Fruit fly (Drosophila melanogaster): ENCODE results near the gene CG15641.

Gene CG15641

dm6 chrX:15496651-15497409 is 29.1 kb downstream of the CG15641 start:
- no peak for TF ChIP-seq CG14655 (GFP tag; optimal IDR thresholded peaks at IDR 0.05)
- no peak for TF ChIP-seq EcR (GFP tag; optimal IDR thresholded peaks at IDR 0.05)
- no peak for TF ChIP-seq CG8159 (tag; optimal IDR thresholded peaks at IDR 0.05)
- TF ChIP-seq gl (tag; optimal IDR thresholded peaks at IDR 0.05), result no peak
- no peak for TF ChIP-seq Pif1B (GFP tag; optimal IDR thresholded peaks at IDR 0.05)
- TF ChIP-seq CG15710 (tag; optimal IDR thresholded peaks at IDR 0.05), result no peak

- TF ChIP-seq Snoo (tag; optimal IDR thresholded peaks at IDR 0.05) (no peak), D1 (tag; optimal IDR thresholded peaks at IDR 0.05) (no peak), CG14655 (GFP tag; optimal IDR thresholded peaks at IDR 0.05) (no peak), CG13204 (GFP tag; optimal IDR thresholded peaks at IDR 0.05) (peak; percentile 41), CG12605 (GFP tag; IDR thresholded peaks at IDR 0.05) (0 out of 2 replicates have a peak, but pooled peaks have one; percentile 7), EcR (GFP tag; optimal IDR thresholded peaks at IDR 0.05) (no peak)
Observed at dm6 chrX:15497440-15498271, 30.0 kb downstream of the CG15641 start.

- TF ChIP-seq CG12605 (GFP tag; IDR thresholded peaks at IDR 0.05) (no peak), CG15710 (tag; optimal IDR thresholded peaks at IDR 0.05) (peak; percentile 13), CG14655 (GFP tag; optimal IDR thresholded peaks at IDR 0.05) (no peak), Ets98B (GFP tag; IDR thresholded peaks at IDR 0.05) (peak; percentile 48; the same call in 1 of the 2 replicates), Pif1B (GFP tag; optimal IDR thresholded peaks at IDR 0.05) (peak; percentile 13), CG8301 (tag; optimal IDR thresholded peaks at IDR 0.05) (no peak), CG10348 (GFP tag; IDR thresholded peaks at IDR 0.05) (no peak), CG34367 (tag; optimal IDR thresholded peaks at IDR 0.05) (peak; percentile 3), CG8159 (tag; optimal IDR thresholded peaks at IDR 0.05) (peak; percentile 25), CG9948 (tag; optimal IDR thresholded peaks at IDR 0.05) (no peak), Pif1A (GFP tag; optimal IDR thresholded peaks at IDR 0.05) (peak; percentile 51), CG4496 (GFP tag; IDR thresholded peaks at IDR 0.05) (peak; percentile 87), CG13204 (GFP tag; optimal IDR thresholded peaks at IDR 0.05) (peak; percentile 52), Snoo (tag; optimal IDR thresholded peaks at IDR 0.05) (peak; percentile 13), gl (tag; optimal IDR thresholded peaks at IDR 0.05) (no peak), rn (GFP tag; IDR thresholded peaks at IDR 0.05) (no peak), EcR (GFP tag; optimal IDR thresholded peaks at IDR 0.05) (no peak), CG17806 (tag; optimal IDR thresholded peaks at IDR 0.05) (no peak), D1 (tag; optimal IDR thresholded peaks at IDR 0.05) (no peak), fd96Ca (GFP tag; IDR thresholded peaks at IDR 0.05) (0 out of 3 replicates have a peak, but pooled peaks have one; percentile 12), CG32121 (GFP tag; IDR thresholded peaks at IDR 0.05) (no peak)
Observed at dm6 chrX:15498791-15499190, 31.1 kb downstream of the CG15641 start.

- TF ChIP-seq CG32121 (GFP tag; IDR thresholded peaks at IDR 0.05), result no peak
- no peak for TF ChIP-seq CG4496 (GFP tag; IDR thresholded peaks at IDR 0.05)
- no peak for TF ChIP-seq CG13204 (GFP tag; optimal IDR thresholded peaks at IDR 0.05)
- TF ChIP-seq D1 (tag; optimal IDR thresholded peaks at IDR 0.05), result no peak
- TF ChIP-seq CG34367 (tag; optimal IDR thresholded peaks at IDR 0.05), result no peak
- no peak for TF ChIP-seq CG8301 (tag; optimal IDR thresholded peaks at IDR 0.05)
- TF ChIP-seq rn (GFP tag; IDR thresholded peaks at IDR 0.05), result no peak
- no peak for TF ChIP-seq EcR (GFP tag; optimal IDR thresholded peaks at IDR 0.05)
- no peak for TF ChIP-seq CG14655 (GFP tag; optimal IDR thresholded peaks at IDR 0.05)
- TF ChIP-seq CG17806 (tag; optimal IDR thresholded peaks at IDR 0.05), result no peak
- TF ChIP-seq fd96Ca (GFP tag; IDR thresholded peaks at IDR 0.05), result no peak
- TF ChIP-seq CG15710 (tag; optimal IDR thresholded peaks at IDR 0.05), result no peak
Observed at dm6 chrX:15499996-15500904, 32.6 kb downstream of the CG15641 start.

dm6 chrX:15501706-15502267 is 34.1 kb downstream of the CG15641 start:
- TF ChIP-seq rn (GFP tag; IDR thresholded peaks at IDR 0.05) (no peak), fd96Ca (GFP tag; IDR thresholded peaks at IDR 0.05) (no peak), CG12605 (GFP tag; IDR thresholded peaks at IDR 0.05) (no peak), CG4496 (GFP tag; IDR thresholded peaks at IDR 0.05) (no peak), Pif1A (GFP tag; optimal IDR thresholded peaks at IDR 0.05) (no peak)
